Fruit fly (Drosophila melanogaster) whole organism, prepupa: ENCODE measurements around the gene CG3349.
A peak's percentile ranks its signal among the peaks of the same experiment; 100 is the strongest.

ENCODE experiments used
- Blimp-1 ChIP-seq: fragments of 200-800 bp; sonication (Bioruptor generic); optimal IDR thresholded peaks from 3 replicates; lab custom pipeline; 2017; ENCODE audit warnings: missing biosample characterization, missing genetic modification characterization, mild to moderate bottlenecking, moderate library complexity, missing genetic modification reagents
- CG10631 ChIP-seq: fragments of 200-800 bp; sonication (Bioruptor generic); optimal IDR thresholded peaks from 2 replicates; lab custom pipeline; 2016; ENCODE audit warnings: missing biosample characterization, missing genetic modification characterization
- CG10669 ChIP-seq: fragments of 200-800 bp; sonication (Bioruptor generic); optimal IDR thresholded peaks from 3 replicates; lab custom pipeline; 2018; ENCODE audit warnings: missing biosample characterization, mild to moderate bottlenecking, missing genetic modification characterization, moderate library complexity
- CG11294 ChIP-seq: fragments of 200-800 bp; sonication (Bioruptor generic); IDR thresholded peaks from 2 replicates; pipeline ENCODE4 v1.3.6; 2022; ENCODE audit warnings: missing biosample characterization, missing genetic modification characterization
- CG11902 ChIP-seq: fragments of 200-800 bp; sonication (Bioruptor generic); optimal IDR thresholded peaks from 3 replicates; lab custom pipeline; 2016; ENCODE audit warnings: missing biosample characterization, missing genetic modification characterization
- CG15336 ChIP-seq: fragments of 200-800 bp; sonication (Bioruptor generic); IDR thresholded peaks from 2 replicates; pipeline ENCODE4 v1.3.6; 2022; ENCODE audit warnings: missing biosample characterization, missing genetic modification characterization
- CG1621 ChIP-seq: fragments of 200-800 bp; sonication (Bioruptor generic); optimal IDR thresholded peaks from 3 replicates; lab custom pipeline; 2018; ENCODE audit warnings: missing biosample characterization, mild to moderate bottlenecking, missing genetic modification characterization
- CG16779 ChIP-seq: fragments of 200-800 bp; sonication (Bioruptor generic); optimal IDR thresholded peaks from 3 replicates; lab custom pipeline; 2017; ENCODE audit warnings: missing biosample characterization, mild to moderate bottlenecking, missing genetic modification characterization
- CG3032 ChIP-seq: fragments of 200-800 bp; optimal IDR thresholded peaks from 2 replicates; lab custom pipeline; 2019; ENCODE audit warnings: missing biosample characterization, mild to moderate bottlenecking, missing genetic modification characterization, moderate library complexity
- CG32006 ChIP-seq: fragments of 200-800 bp; sonication (Bioruptor generic); optimal IDR thresholded peaks from 3 replicates; lab custom pipeline; 2017; ENCODE audit warnings: missing biosample characterization, mild to moderate bottlenecking, missing genetic modification characterization
- CG3919 ChIP-seq: fragments of 200-800 bp; sonication (Bioruptor generic); optimal IDR thresholded peaks from 3 replicates; lab custom pipeline; 2016; ENCODE audit warnings: missing biosample characterization, missing genetic modification characterization
- CG4318 ChIP-seq: fragments of 200-800 bp; sonication (Bioruptor generic); optimal IDR thresholded peaks from 3 replicates; lab custom pipeline; 2017; ENCODE audit warnings: missing biosample characterization, mild to moderate bottlenecking, missing genetic modification characterization
- CG6163 ChIP-seq: fragments of 200-800 bp; sonication (Bioruptor generic); IDR thresholded peaks from 3 replicates; pipeline ENCODE4 v1.3.6; 2022; ENCODE audit warnings: missing biosample characterization, missing genetic modification characterization
- CG6276 ChIP-seq: fragments of 200-800 bp; sonication (Bioruptor generic); optimal IDR thresholded peaks from 2 replicates; lab custom pipeline; 2017; ENCODE audit warnings: missing biosample characterization, mild to moderate bottlenecking, missing genetic modification characterization
- CG6792 ChIP-seq: fragments of 200-800 bp; sonication (Bioruptor generic); optimal IDR thresholded peaks from 3 replicates; lab custom pipeline; 2016; ENCODE audit warnings: missing biosample characterization, missing genetic modification characterization
- CG6808 ChIP-seq: fragments of 200-800 bp; sonication (Bioruptor generic); optimal IDR thresholded peaks from 3 replicates; lab custom pipeline; 2017; ENCODE audit warnings: missing biosample characterization, missing genetic modification characterization, mild to moderate bottlenecking, moderate library complexity, missing genetic modification reagents
- CG6854 ChIP-seq: fragments of 200-800 bp; sonication (Bioruptor generic); optimal IDR thresholded peaks from 2 replicates; lab custom pipeline; 2017; ENCODE audit warnings: missing biosample characterization, mild to moderate bottlenecking, missing genetic modification characterization
- CG8119 ChIP-seq: fragments of 200-800 bp; sonication (Bioruptor generic); IDR thresholded peaks from 3 replicates; pipeline ENCODE4 v1.3.6; 2022; ENCODE audit warnings: missing biosample characterization, missing genetic modification characterization
- CG8319 ChIP-seq: fragments of 200-800 bp; sonication (Bioruptor generic); optimal IDR thresholded peaks from 3 replicates; lab custom pipeline; 2016; ENCODE audit warnings: missing biosample characterization, missing genetic modification characterization
- CG8632 ChIP-seq: fragments of 200-800 bp; sonication (Bioruptor generic); optimal IDR thresholded peaks from 3 replicates; lab custom pipeline; 2016; ENCODE audit warnings: missing biosample characterization, missing genetic modification characterization
- CG9139 ChIP-seq: fragments of 200-800 bp; sonication (Bioruptor generic); optimal IDR thresholded peaks from 3 replicates; lab custom pipeline; 2017; ENCODE audit warnings: missing biosample characterization, mild to moderate bottlenecking, missing genetic modification characterization
- Ets21C ChIP-seq: fragments of 200-800 bp; sonication (Bioruptor generic); optimal IDR thresholded peaks from 3 replicates; lab custom pipeline; 2016; ENCODE audit warnings: missing biosample characterization, missing genetic modification characterization
- Ets96B ChIP-seq: fragments of 200-800 bp; optimal IDR thresholded peaks from 2 replicates; lab custom pipeline; 2019; ENCODE audit warnings: missing biosample characterization, mild to moderate bottlenecking, missing genetic modification characterization, moderate library complexity
- Gug ChIP-seq: fragments of 200-800 bp; sonication (Bioruptor generic); IDR thresholded peaks from 2 replicates; pipeline ENCODE4 v1.3.6; 2022; ENCODE audit warnings: missing biosample characterization, missing genetic modification characterization
- Hr38 ChIP-seq: sonication (Bioruptor generic); optimal IDR thresholded peaks from 2 replicates; lab custom pipeline; 2016; ENCODE audit warnings: missing biosample characterization, missing genetic modification characterization
- Hr4 ChIP-seq: fragments of 200-800 bp; sonication (Bioruptor generic); optimal IDR thresholded peaks from 3 replicates; lab custom pipeline; 2016; ENCODE audit warnings: missing biosample characterization, missing genetic modification characterization
- Lpt ChIP-seq: fragments of 200-800 bp; sonication (Bioruptor generic); optimal IDR thresholded peaks from 3 replicates; lab custom pipeline; 2016; ENCODE audit warnings: missing biosample characterization, missing genetic modification characterization
- Met ChIP-seq: fragments of 200-800 bp; sonication (Bioruptor generic); optimal IDR thresholded peaks from 3 replicates; lab custom pipeline; 2016; ENCODE audit warnings: missing biosample characterization, missing genetic modification characterization
- OdsH ChIP-seq: fragments of 200-800 bp; sonication (Bioruptor generic); optimal IDR thresholded peaks from 3 replicates; lab custom pipeline; 2016; ENCODE audit warnings: missing biosample characterization, missing genetic modification characterization
- Smox ChIP-seq: fragments of 200-800 bp; sonication (Bioruptor generic); optimal IDR thresholded peaks from 3 replicates; lab custom pipeline; 2016; ENCODE audit warnings: missing biosample characterization, missing genetic modification characterization
- Sox102F ChIP-seq: fragments of 200-800 bp; sonication (Bioruptor generic); optimal IDR thresholded peaks from 2 replicates; lab custom pipeline; 2016; ENCODE audit warnings: missing biosample characterization, mild to moderate bottlenecking, missing genetic modification characterization
- Sox14 ChIP-seq: fragments of 200-800 bp; sonication (Bioruptor generic); optimal IDR thresholded peaks from 3 replicates; lab custom pipeline; 2016; ENCODE audit warnings: missing biosample characterization, missing genetic modification characterization
- Sox15 ChIP-seq: fragments of 200-800 bp; sonication (Bioruptor generic); optimal IDR thresholded peaks from 3 replicates; lab custom pipeline; 2016; ENCODE audit warnings: missing biosample characterization, missing genetic modification characterization
- achi ChIP-seq: fragments of 200-800 bp; sonication (Bioruptor generic); optimal IDR thresholded peaks from 3 replicates; lab custom pipeline; 2016; ENCODE audit warnings: missing biosample characterization, missing genetic modification characterization
- acj6 ChIP-seq: fragments of 200-800 bp; sonication (Bioruptor generic); optimal IDR thresholded peaks from 3 replicates; lab custom pipeline; 2016; ENCODE audit warnings: missing biosample characterization, missing genetic modification characterization
- cyc ChIP-seq: fragments of 200-800 bp; sonication (Bioruptor generic); optimal IDR thresholded peaks from 3 replicates; lab custom pipeline; 2016; ENCODE audit warnings: missing biosample characterization, missing genetic modification characterization
- dsx ChIP-seq: fragments of 200-800 bp; optimal IDR thresholded peaks from 3 replicates; lab custom pipeline; 2019; ENCODE audit warnings: missing biosample characterization, mild to moderate bottlenecking, missing genetic modification characterization, moderate library complexity; ENCODE audit not compliant: poor library complexity, severe bottlenecking
- eg ChIP-seq: fragments of 200-800 bp; sonication (Bioruptor generic); IDR thresholded peaks from 3 replicates; pipeline ENCODE4 v1.3.6; 2022; ENCODE audit warnings: missing biosample characterization, missing genetic modification characterization
- esn ChIP-seq: fragments of 200-800 bp; sonication (Bioruptor generic); optimal IDR thresholded peaks from 2 replicates; lab custom pipeline; 2016; ENCODE audit warnings: missing biosample characterization, mild to moderate bottlenecking, missing genetic modification characterization, moderate library complexity
- fd59A ChIP-seq: fragments of 200-800 bp; sonication (Bioruptor generic); optimal IDR thresholded peaks from 2 replicates; lab custom pipeline; 2017; ENCODE audit warnings: missing biosample characterization, mild to moderate bottlenecking, missing genetic modification characterization, missing genetic modification reagents
- fkh ChIP-seq: fragments of 200-800 bp; sonication (Bioruptor generic); optimal IDR thresholded peaks from 3 replicates; lab custom pipeline; 2017; ENCODE audit warnings: missing biosample characterization, mild to moderate bottlenecking, missing genetic modification characterization, moderate library complexity
- lz ChIP-seq: fragments of 200-800 bp; sonication (Bioruptor generic); optimal IDR thresholded peaks from 3 replicates; lab custom pipeline; 2016; ENCODE audit warnings: missing biosample characterization, missing genetic modification characterization
- net ChIP-seq: fragments of 200-800 bp; sonication (Bioruptor generic); optimal IDR thresholded peaks from 3 replicates; lab custom pipeline; 2016; ENCODE audit warnings: missing biosample characterization, missing genetic modification characterization
- spab ChIP-seq: fragments of 200-800 bp; sonication (Bioruptor generic); optimal IDR thresholded peaks from 2 replicates; lab custom pipeline; 2017; ENCODE audit warnings: missing biosample characterization, mild to moderate bottlenecking, missing genetic modification characterization, missing genetic modification reagents
- ss ChIP-seq, 2 experiments: fragments of 200-800 bp; sonication (Bioruptor generic); optimal IDR thresholded peaks; 2 replicates in 1 of 2; 3 replicates in 1 of 2; lab custom pipeline; 2017 to 2018; ENCODE audit warnings: mild to moderate bottlenecking in 2 of 2, missing biosample characterization in 2 of 2, missing genetic modification characterization in 2 of 2, moderate library complexity in 1 of 2
- svp ChIP-seq: fragments of 200-800 bp; sonication (Bioruptor generic); peaks from one replicate; lab custom pipeline; 2016; ENCODE audit warnings: missing biosample characterization, missing genetic modification characterization
- topi ChIP-seq: fragments of 200-800 bp; sonication (Bioruptor generic); optimal IDR thresholded peaks from 3 replicates; lab custom pipeline; 2016; ENCODE audit warnings: missing biosample characterization, missing genetic modification characterization
- vri ChIP-seq: fragments of 200-800 bp; sonication (Bioruptor generic); optimal IDR thresholded peaks from 3 replicates; lab custom pipeline; 2016; ENCODE audit warnings: missing biosample characterization, mild to moderate bottlenecking, missing genetic modification characterization

CG3349 gene

dm6 chr3L:15013296-15013695 lies 33.9 kb downstream of the CG3349 start (continued):
- peak; percentile 15 for TF ChIP-seq CG4318
- TF ChIP-seq Hr4: peak; percentile 41
- TF ChIP-seq CG10631 (GFP tag; lab: Kevin White, UChicago): peak; percentile 35
- TF ChIP-seq CG6163: no peak
- no peak for TF ChIP-seq esn
- TF ChIP-seq acj6 (GFP tag; lab: Kevin White, UChicago): peak; percentile 39
- peak; percentile 47 for TF ChIP-seq CG1621 (tag; lab: Kevin White, UChicago)
- no peak for TF ChIP-seq Hr38 (GFP tag; lab: Kevin White, UChicago)
- TF ChIP-seq CG15336 (GFP tag; lab: Robert Waterston, UW): peak; percentile 26; the same call in 1 of the 2 replicates
- TF ChIP-seq, all 60 proteins: peak for 36

dm6 chr3L:15013957-15014692 lies 34.7 kb downstream of the CG3349 start, which contains the start of gene Reck:
TSS of gene Reck (minus strand) at chr3L:15014062.
- TF ChIP-seq spab (GFP tag; lab: Kevin White, UChicago) (peak; percentile 80), cyc (GFP tag; lab: Kevin White, UChicago) (peak; percentile 68), CG11294 (GFP tag; lab: Robert Waterston, UW) (peak; percentile 74), Sox102F (GFP tag; lab: Kevin White, UChicago) (peak; percentile 81), fd59A (GFP tag; lab: Kevin White, UChicago) (peak; percentile 62), vri (GFP tag; lab: Kevin White, UChicago) (peak; percentile 76), achi (GFP tag; lab: Kevin White, UChicago) (peak; percentile 91), fkh (GFP tag; lab: Kevin White, UChicago) (peak; percentile 3), Hr4 (peak; percentile 94), CG9139 (GFP tag; lab: Kevin White, UChicago) (peak; percentile 78), CG3032 (tag; lab: Kevin White, UChicago) (peak; percentile 83), topi (GFP tag; lab: Kevin White, UChicago) (peak; percentile 85), CG6792 (GFP tag; lab: Kevin White, UChicago) (peak; percentile 74), CG16779 (tag; lab: Kevin White, UChicago) (peak; percentile 85), Ets21C (GFP tag; lab: Kevin White, UChicago) (peak; percentile 48), ss (GFP tag; optimal IDR thresholded peaks at IDR 0.05; lab: Kevin White, UChicago) (peak; percentile 82 to 83), OdsH (peak; percentile 93), CG4318 (peak; percentile 77), Ets96B (tag; lab: Kevin White, UChicago) (peak; percentile 85), Sox14 (GFP tag; lab: Kevin White, UChicago) (peak; percentile 79), Smox (GFP tag; lab: Kevin White, UChicago) (peak; percentile 79), CG8319 (GFP tag; lab: Kevin White, UChicago) (peak; percentile 62), Hr38 (GFP tag; lab: Kevin White, UChicago) (no peak), Gug (GFP tag; lab: Robert Waterston, UW) (peak; percentile 79), CG32006 (GFP tag; lab: Kevin White, UChicago) (peak; percentile 85), net (GFP tag; lab: Kevin White, UChicago) (peak; percentile 93), CG8119 (GFP tag; lab: Robert Waterston, UW) (peak; percentile 96), CG11902 (GFP tag; lab: Kevin White, UChicago) (peak; percentile 41), CG3919 (GFP tag; lab: Kevin White, UChicago) (peak; percentile 93), CG6854 (no peak), CG6276 (GFP tag; lab: Kevin White, UChicago) (peak; percentile 92), Lpt (GFP tag; lab: Kevin White, UChicago) (peak; percentile 89), svp (GFP tag; lab: Kevin White, UChicago) (peak; percentile 92), Sox15 (peak; percentile 49), CG6163 (peak; percentile 95), lz (GFP tag; lab: Kevin White, UChicago) (peak; percentile 55), CG10631 (GFP tag; lab: Kevin White, UChicago) (peak; percentile 88), CG8632 (GFP tag; lab: Kevin White, UChicago) (peak; percentile 83), Met (peak; percentile 85), CG10669 (GFP tag; lab: Kevin White, UChicago) (peak; percentile 87), CG6808 (GFP tag; lab: Kevin White, UChicago) (peak; percentile 82), CG1621 (tag; lab: Kevin White, UChicago) (peak; percentile 78), eg (GFP tag; lab: Robert Waterston, UW) (peak; percentile 97), dsx (GFP tag; lab: Kevin White, UChicago) (peak; percentile 83), Blimp-1 (GFP tag; lab: Kevin White, UChicago) (peak; percentile 35)
